Worm (Caenorhabditis elegans) whole organism, midembryonic: ENCODE measurements around the gene vha-13.

Experiments
- T22C8.4 ChIP-seq: fragments of 200-800 bp; sonication (Bioruptor generic); IDR thresholded peaks from 2 replicates; pipeline ENCODE4 v1.3.6; 2022; ENCODE audit warnings: missing genetic modification characterization, missing compliant biosample characterization
- flt-1 ChIP-seq: fragments of 200-800 bp; sonication (Bioruptor generic); IDR thresholded peaks from 2 replicates; pipeline ENCODE4 v1.3.6; 2022; ENCODE audit warnings: missing genetic modification characterization, missing compliant biosample characterization
- klf-2 ChIP-seq: fragments of 200-800 bp; sonication (Bioruptor generic); conservative IDR thresholded peaks from 2 replicates; pipeline ENCODE4 v1.3.6; 2022; ENCODE audit warnings: missing genetic modification reagents, missing genetic modification characterization, missing compliant biosample characterization
- med-1 ChIP-seq: sonication (generic microtip); optimal IDR thresholded peaks from 2 replicates; lab custom pipeline; 2017; ENCODE audit warnings: missing genetic modification characterization, mild to moderate bottlenecking, missing compliant biosample characterization, antibody characterized with exemption, missing genetic modification reagents; ENCODE audit not compliant: insufficient read depth
- ref-1 ChIP-seq: fragments of 200-800 bp; sonication (Bioruptor generic); conservative IDR thresholded peaks from 2 replicates; pipeline ENCODE4 v1.3.6; 2022; ENCODE audit warnings: missing genetic modification reagents, missing genetic modification characterization, missing compliant biosample characterization
- tab-1 ChIP-seq: fragments of 200-800 bp; sonication (Bioruptor generic); IDR thresholded peaks from 2 replicates; pipeline ENCODE4 v1.3.6; 2022; ENCODE audit warnings: missing genetic modification characterization, missing compliant biosample characterization
- ztf-23 ChIP-seq: fragments of 200-800 bp; sonication (Bioruptor generic); IDR thresholded peaks from 2 replicates; pipeline ENCODE4 v1.3.6; 2022; ENCODE audit warnings: missing genetic modification reagents, missing genetic modification characterization, missing compliant biosample characterization
- ztf-29 ChIP-seq: fragments of 200-800 bp; sonication (Bioruptor generic); IDR thresholded peaks from 2 replicates; pipeline ENCODE4 v1.3.6; 2022; ENCODE audit warnings: missing genetic modification reagents, missing genetic modification characterization, missing compliant biosample characterization

DNA sequence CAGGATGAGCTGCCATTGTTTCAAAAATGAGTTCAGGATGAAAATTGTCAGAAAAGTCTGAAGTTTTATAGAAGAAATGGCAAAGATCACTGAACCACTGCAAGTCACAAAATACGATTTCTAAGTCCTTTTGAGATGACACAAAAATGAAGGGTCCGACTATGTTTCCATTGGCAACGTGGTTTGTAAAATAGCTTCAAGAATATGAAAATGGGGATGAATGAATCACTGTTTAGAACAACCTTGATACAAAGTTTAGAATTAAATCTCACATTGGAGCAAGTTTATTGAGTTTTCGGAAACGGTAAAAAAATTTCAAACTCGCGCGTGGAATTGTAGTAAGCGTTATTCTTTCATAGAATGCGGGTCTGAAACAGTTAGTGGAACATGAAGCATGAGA is 40.4 kb upstream of the vha-13 start, which contains the start of gene ddn-3:
- TF ChIP-seq klf-2 (GFP tag; lab: Robert Waterston, UW): no peak
- TF ChIP-seq tab-1 (GFP tag; lab: Robert Waterston, UW): no peak
- no peak for TF ChIP-seq flt-1 (GFP tag; lab: Robert Waterston, UW)
- no peak for TF ChIP-seq ztf-23
- TF ChIP-seq ztf-29: no peak
- no peak for TF ChIP-seq T22C8.4 (GFP tag; lab: Robert Waterston, UW)
- no peak for TF ChIP-seq ref-1
- TF ChIP-seq med-1 (GFP tag; lab: Kevin White, UChicago): no peak
